Fruit fly (Drosophila melanogaster): ENCODE data around the gene gnu.

dm6 chr3L:14821133-14821532, 18.0 kb upstream of the gnu start:
- TF ChIP-seq pan (optimal IDR thresholded peaks at IDR 0.05) = no peak
- no peak for TF ChIP-seq CG8478 (optimal IDR thresholded peaks at IDR 0.05)
- TF ChIP-seq usp (GFP tag; optimal IDR thresholded peaks at IDR 0.05) = no peak
- no peak for TF ChIP-seq psq (optimal IDR thresholded peaks at IDR 0.05)
